Worm (Caenorhabditis elegans): ENCODE measurements around the gene D2096.13.

DNA sequence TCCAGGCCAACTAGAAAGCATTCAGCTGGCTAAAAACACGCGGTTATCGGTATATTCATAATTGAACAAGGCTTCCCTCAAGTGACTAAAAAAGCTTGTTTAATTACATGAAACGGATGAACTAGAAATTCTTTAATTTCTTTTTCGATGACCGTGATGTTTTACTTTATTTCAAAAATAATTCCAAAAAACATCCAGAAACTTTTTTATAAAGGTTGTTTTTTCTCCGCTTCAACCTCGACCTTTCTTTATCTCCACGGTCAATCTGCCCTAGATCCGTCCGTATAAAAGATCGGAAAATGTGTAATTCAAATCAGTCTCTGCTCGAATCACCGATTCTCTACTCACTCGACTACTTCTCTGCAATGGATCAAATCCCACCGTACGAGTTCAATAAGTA, 12.9 kb downstream of the D2096.13 start, which contains the start of gene F17E9.5:
- no peak for TF ChIP-seq pax-1 (tag; optimal IDR thresholded peaks at IDR 0.05)
- no peak for TF ChIP-seq pha-4 (tag; optimal IDR thresholded peaks at IDR 0.05)
- TF ChIP-seq elt-2 (tag; optimal IDR thresholded peaks at IDR 0.05): no peak
- no peak for TF ChIP-seq ets-4 (tag; optimal IDR thresholded peaks at IDR 0.05)
- no peak for TF ChIP-seq zip-5 (tag; optimal IDR thresholded peaks at IDR 0.05)
- no peak for TF ChIP-seq rnt-1 (tag; optimal IDR thresholded peaks at IDR 0.05)
- no peak for TF ChIP-seq mec-3 (tag; optimal IDR thresholded peaks at IDR 0.05; ENCODE audit: borderline replicate concordance)
- no peak for TF ChIP-seq pqm-1 (tag; optimal IDR thresholded peaks at IDR 0.05)

All from whole organism, late embryonic.